Worm (Caenorhabditis elegans) whole organism, mixed stage, embryonic: ENCODE results near the gene ttr-3.

Experiments used
- ces-1 ChIP-seq: fragments of 150-350 bp; optimal IDR thresholded peaks from 2 replicates; lab custom pipeline; 2014; ENCODE audit warnings: missing biosample characterization, missing genetic modification reagents, missing genetic modification characterization
- hlh-1 ChIP-seq: fragments of 150-350 bp; optimal IDR thresholded peaks from 2 replicates; lab custom pipeline; 2014; ENCODE audit warnings: missing biosample characterization, missing genetic modification reagents, missing genetic modification characterization
- lin-13 ChIP-seq: fragments of 150-350 bp; optimal IDR thresholded peaks from 2 replicates; lab custom pipeline; 2014; ENCODE audit warnings: missing biosample characterization, missing genetic modification characterization
- lsy-2 ChIP-seq: fragments of 150-350 bp; optimal IDR thresholded peaks from 2 replicates; lab custom pipeline; 2014; ENCODE audit warnings: missing biosample characterization, missing genetic modification characterization
- mep-1 ChIP-seq: fragments of 150-350 bp; optimal IDR thresholded peaks from 2 replicates; lab custom pipeline; 2017; ENCODE audit warnings: missing biosample characterization, missing genetic modification reagents, missing genetic modification characterization, inconsistent platforms
- nhr-12 ChIP-seq: fragments of 150-350 bp; optimal IDR thresholded peaks from 2 replicates; lab custom pipeline; 2014; ENCODE audit warnings: missing biosample characterization, missing genetic modification characterization
- nhr-76 ChIP-seq: sonication (generic microtip); optimal IDR thresholded peaks from 2 replicates; lab custom pipeline; 2017; ENCODE audit warnings: missing biosample characterization, missing genetic modification characterization
- pha-4 ChIP-seq: fragments of 150-350 bp; optimal IDR thresholded peaks from 2 replicates; lab custom pipeline; 2018; ENCODE audit warnings: missing biosample characterization, missing genetic modification reagents, missing genetic modification characterization
- snpc-4 ChIP-seq: fragments of 150-350 bp; optimal IDR thresholded peaks from 2 replicates; lab custom pipeline; 2014; ENCODE audit warnings: missing biosample characterization, missing genetic modification characterization
- unc-39 ChIP-seq: fragments of 150-350 bp; optimal IDR thresholded peaks from 2 replicates; lab custom pipeline; 2014; ENCODE audit warnings: missing biosample characterization, missing genetic modification characterization
- ztf-11 ChIP-seq: fragments of 150-350 bp; optimal IDR thresholded peaks from 2 replicates; lab custom pipeline; 2014; ENCODE audit warnings: missing biosample characterization, missing genetic modification characterization

DNA sequence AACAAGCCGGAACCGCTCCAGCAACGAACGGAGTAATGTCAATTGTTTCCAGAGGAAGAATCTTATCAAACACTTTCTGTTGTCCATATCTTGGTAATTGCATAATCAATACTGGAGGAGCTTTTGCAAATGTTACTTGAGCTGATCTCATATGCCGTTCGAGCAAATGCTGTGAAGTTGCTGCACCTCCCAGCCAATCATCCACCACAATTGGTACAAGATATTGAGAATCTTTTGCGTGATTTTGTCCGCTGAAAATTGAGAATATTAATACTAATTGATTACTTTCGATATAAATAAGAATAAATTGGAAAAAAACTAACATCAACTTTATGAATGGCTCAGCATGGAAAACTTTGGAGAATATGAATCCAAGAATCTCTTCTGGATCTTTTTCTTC, 26.8 kb downstream of the ttr-3 start:
- no peak for TF ChIP-seq ces-1 (GFP tag; lab: Kevin White, UChicago)
- no peak for TF ChIP-seq mep-1 (tag; lab: Kevin White, UChicago)
- TF ChIP-seq lsy-2 (tag; lab: Kevin White, UChicago), result no peak
- no peak for TF ChIP-seq pha-4 (tag; lab: Kevin White, UChicago)
- TF ChIP-seq ztf-11, result no peak
- TF ChIP-seq lin-13, result no peak
- TF ChIP-seq nhr-12, result no peak
- no peak for TF ChIP-seq nhr-76 (tag; lab: Kevin White, UChicago)
- no peak for TF ChIP-seq hlh-1
- no peak for TF ChIP-seq unc-39
- no peak for TF ChIP-seq snpc-4 (tag; lab: Kevin White, UChicago)
